Fruit fly (Drosophila melanogaster): ENCODE measurements around the gene CG9500.
A peak's percentile ranks its signal among the peaks of the same experiment; 100 is the strongest.

Gene CG9500

dm6 chr2L:6351809-6352182 is 6.3 kb downstream of the CG9500 start (continued):
- no peak for TF ChIP-seq Dll (GFP tag; IDR thresholded peaks at IDR 0.05; ENCODE audit: partially characterized antibody)
- peak; percentile 50 for TF ChIP-seq CG4854 (GFP tag; optimal IDR thresholded peaks at IDR 0.05)
- no peak for TF ChIP-seq dan (GFP tag; IDR thresholded peaks at IDR 0.05)
- peak; percentile 41 for TF ChIP-seq trh (GFP tag; optimal IDR thresholded peaks at IDR 0.05)
- TF ChIP-seq CG12744 (GFP tag; optimal IDR thresholded peaks at IDR 0.05) = peak; percentile 44
- peak; percentile 55 for TF ChIP-seq CG18011 (GFP tag; optimal IDR thresholded peaks at IDR 0.05)
- peak; percentile 69 for TF ChIP-seq CG1647 (GFP tag; optimal IDR thresholded peaks at IDR 0.05)
- peak; percentile 9 for TF ChIP-seq CG30020 (tag; optimal IDR thresholded peaks at IDR 0.05)
- TF ChIP-seq sqz (GFP tag; optimal IDR thresholded peaks at IDR 0.05) = peak; percentile 45
- TF ChIP-seq CG11247 (GFP tag; IDR thresholded peaks at IDR 0.05) = peak; percentile 81
- no peak for TF ChIP-seq ac (GFP tag; optimal IDR thresholded peaks at IDR 0.05)

DNA sequence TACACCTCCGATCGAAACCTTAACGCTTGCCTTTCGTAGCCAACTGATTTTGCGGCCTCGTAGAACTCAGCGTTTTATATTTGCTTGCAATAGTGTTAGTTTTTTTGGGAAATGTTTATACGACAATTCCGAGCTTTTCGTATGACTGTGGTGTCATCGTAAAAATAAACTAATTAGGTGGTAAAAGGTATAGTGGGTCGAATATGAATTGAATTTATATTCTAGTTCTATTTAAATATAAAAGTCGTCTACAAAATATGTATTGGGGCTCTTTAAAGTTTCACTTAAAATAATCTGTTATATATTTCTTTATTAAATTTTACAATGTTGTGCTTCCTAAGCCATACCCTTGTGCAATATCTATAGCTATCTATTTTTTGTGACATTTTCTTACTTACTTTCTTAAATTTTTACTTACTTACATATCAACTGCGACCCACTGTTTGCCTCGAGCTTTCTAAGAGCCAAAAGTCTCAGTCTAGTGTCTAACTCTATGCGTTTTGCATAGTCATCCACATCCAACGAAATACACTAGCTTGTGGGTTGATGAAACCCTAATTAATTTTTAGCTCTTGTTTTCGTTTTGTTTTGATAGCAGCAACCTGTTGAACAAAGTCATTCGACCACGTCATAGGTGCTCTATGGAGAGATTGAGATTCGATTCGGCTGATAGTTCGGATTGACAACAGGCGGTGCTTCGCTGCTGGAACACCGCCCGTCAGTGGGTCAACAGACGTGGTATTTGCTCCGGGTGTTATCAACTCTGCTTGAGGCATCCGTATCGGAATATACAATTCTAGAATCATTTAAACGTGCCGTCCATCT is 6.9 kb downstream of the CG9500 start, which contains the start of gene CG9498:
Gene CG9498 (minus strand): TSS at position 51 of the 825 bp plus-strand sequence.
- no peak for TF ChIP-seq Dip3 (GFP tag; optimal IDR thresholded peaks at IDR 0.05)
- TF ChIP-seq nerfin-2 (GFP tag; IDR thresholded peaks at IDR 0.05; ENCODE audit: partially characterized antibody) = no peak
- TF ChIP-seq inv (GFP tag; IDR thresholded peaks at IDR 0.05; ENCODE audit: partially characterized antibody) = no peak
- TF ChIP-seq Aef1 (GFP tag; IDR thresholded peaks at IDR 0.05) = peak; percentile 50; the same call in 2 of the 3 replicates
- peak; percentile 92 for TF ChIP-seq Fer3 (tag; optimal IDR thresholded peaks at IDR 0.05)
- TF ChIP-seq rib (GFP tag; IDR thresholded peaks at IDR 0.05) = no peak
- TF ChIP-seq danr (GFP tag; IDR thresholded peaks at IDR 0.05) = peak; percentile 90
- TF ChIP-seq CG1603 (tag; optimal IDR thresholded peaks at IDR 0.05) = no peak
- TF ChIP-seq ranshi (GFP tag; IDR thresholded peaks at IDR 0.05) = peak; percentile 62; the same call in 1 of the 2 replicates
- peak; percentile 44 for TF ChIP-seq CG11723 (GFP tag; optimal IDR thresholded peaks at IDR 0.05)
- TF ChIP-seq amos (GFP tag; IDR thresholded peaks at IDR 0.05; ENCODE audit: partially characterized antibody) = no peak
- TF ChIP-seq crp (GFP tag; optimal IDR thresholded peaks at IDR 0.05) = no peak
- no peak for TF ChIP-seq chn (GFP tag; optimal IDR thresholded peaks at IDR 0.05)
- TF ChIP-seq CG12104 (GFP tag; optimal IDR thresholded peaks at IDR 0.05) = peak; percentile 68
- TF ChIP-seq HmgD (GFP tag; optimal IDR thresholded peaks at IDR 0.05) = no peak
- TF ChIP-seq CG1529 (GFP tag; optimal IDR thresholded peaks at IDR 0.05) = peak; percentile 7
- peak; percentile 55 for TF ChIP-seq mam (GFP tag; optimal IDR thresholded peaks at IDR 0.05)
- TF ChIP-seq CG17568 (GFP tag; optimal IDR thresholded peaks at IDR 0.05) = no peak
- peak; percentile 77 for TF ChIP-seq E2f1 (GFP tag; IDR thresholded peaks at IDR 0.05)
- no peak for TF ChIP-seq trh (GFP tag; optimal IDR thresholded peaks at IDR 0.05)
- TF ChIP-seq CG1647 (GFP tag; optimal IDR thresholded peaks at IDR 0.05) = no peak
- TF ChIP-seq CG11398 (GFP tag; optimal IDR thresholded peaks at IDR 0.05) = no peak
- peak; percentile 76 for TF ChIP-seq CG3847 (GFP tag; IDR thresholded peaks at IDR 0.05)
- no peak for TF ChIP-seq ftz-f1 (GFP tag; optimal IDR thresholded peaks at IDR 0.05)
- TF ChIP-seq CG9215 (GFP tag; IDR thresholded peaks at IDR 0.05) = peak; percentile 86
- peak; percentile 78 for TF ChIP-seq odd (GFP tag; optimal IDR thresholded peaks at IDR 0.05)
- no peak for TF ChIP-seq repo (GFP tag; optimal IDR thresholded peaks at IDR 0.05)
- TF ChIP-seq grau (tag; optimal IDR thresholded peaks at IDR 0.05) = peak; percentile 91
- TF ChIP-seq CG12299 (tag; optimal IDR thresholded peaks at IDR 0.05) = peak; percentile 79
- no peak for TF ChIP-seq fru (optimal IDR thresholded peaks at IDR 0.05)
- TF ChIP-seq CrebB (tag; optimal IDR thresholded peaks at IDR 0.05) = peak; percentile 41
- TF ChIP-seq Bdp1 (GFP tag; optimal IDR thresholded peaks at IDR 0.05) = no peak
- no peak for TF ChIP-seq CG42726 (GFP tag; IDR thresholded peaks at IDR 0.05; ENCODE audit: partially characterized antibody)
- TF ChIP-seq nau (GFP tag; optimal IDR thresholded peaks at IDR 0.05) = peak; percentile 50
- no peak for TF ChIP-seq zfh1 (GFP tag; IDR thresholded peaks at IDR 0.05)
- TF ChIP-seq emc (GFP tag; optimal IDR thresholded peaks at IDR 0.05) = no peak
- TF ChIP-seq CG15011 (GFP tag; optimal IDR thresholded peaks at IDR 0.05) = peak; percentile 87
- no peak for TF ChIP-seq z (GFP tag; IDR thresholded peaks at IDR 0.05)
- peak; percentile 14; the same call in 1 of the 2 replicates for TF ChIP-seq MBD-R2 (GFP tag; IDR thresholded peaks at IDR 0.05)

Measured in whole organism, embryonic.